Worm (Caenorhabditis elegans): ENCODE measurements around the gene R13H4.7.

ce11 chrV:11917186-11917585 lies 49.1 kb upstream of the R13H4.7 start, which contains the start of gene R31.2:
- TF ChIP-seq pha-4 (tag; optimal IDR thresholded peaks at IDR 0.05) (no peak), unc-62 (GFP tag; optimal IDR thresholded peaks at IDR 0.05) (no peak), ztf-25 (GFP tag; IDR thresholded peaks at IDR 0.05) (no peak)

Measured in whole organism, young adult.